Fruit fly (Drosophila melanogaster): ENCODE results near the gene Alr.

Alr gene

DNA sequence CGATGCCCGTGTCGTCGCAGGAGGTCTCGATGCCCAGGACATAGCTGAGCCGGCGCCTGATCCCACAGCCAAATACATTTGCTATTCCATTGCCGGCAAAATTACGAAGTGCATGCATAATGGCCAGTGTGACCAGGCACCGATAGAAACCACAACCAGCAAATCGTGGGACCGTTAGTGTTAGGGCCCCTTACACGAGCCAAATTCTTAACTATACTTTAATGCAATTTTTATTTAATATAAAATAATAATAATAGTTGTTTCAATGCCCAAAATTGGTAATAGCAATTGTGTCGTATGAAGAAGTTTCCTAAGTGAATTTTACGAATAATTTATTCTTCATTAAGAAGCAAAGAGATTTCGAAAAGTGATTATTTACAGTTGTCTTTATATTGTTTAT lies 46.5 kb upstream of the Alr start, which contains the start of gene Tcs4 (continued):
- TF ChIP-seq CG15479 (GFP tag; optimal IDR thresholded peaks at IDR 0.05) (no peak), HLH54F (GFP tag; optimal IDR thresholded peaks at IDR 0.05) (no peak), twi (tag; optimal IDR thresholded peaks at IDR 0.05) (no peak), Hand (GFP tag; optimal IDR thresholded peaks at IDR 0.05) (no peak), PHDP (tag; optimal IDR thresholded peaks at IDR 0.05) (peak; percentile 44), Trl (optimal IDR thresholded peaks at IDR 0.05) (no peak), Trl (GFP tag; optimal IDR thresholded peaks at IDR 0.05) (no peak), Atf3 (GFP tag; optimal IDR thresholded peaks at IDR 0.05) (no peak), zen (tag; optimal IDR thresholded peaks at IDR 0.05) (peak; percentile 22), B-H2 (GFP tag; optimal IDR thresholded peaks at IDR 0.05) (no peak), CG13424 (tag; optimal IDR thresholded peaks at IDR 0.05) (peak; percentile 58), CG17612 (GFP tag; IDR thresholded peaks at IDR 0.05) (no peak), CG18619 (GFP tag; optimal IDR thresholded peaks at IDR 0.05) (no peak), slp2 (GFP tag; optimal IDR thresholded peaks at IDR 0.05) (no peak), chif (GFP tag; optimal IDR thresholded peaks at IDR 0.05) (no peak), fu2 (GFP tag; optimal IDR thresholded peaks at IDR 0.05) (no peak), CG12391 (tag; optimal IDR thresholded peaks at IDR 0.05) (peak; percentile 63), CG15696 (tag; optimal IDR thresholded peaks at IDR 0.05) (peak; percentile 30), ara (GFP tag; IDR thresholded peaks at IDR 0.05) (no peak), CG4328 (GFP tag; optimal IDR thresholded peaks at IDR 0.05) (no peak), danr (GFP tag; IDR thresholded peaks at IDR 0.05) (no peak), CG12155 (GFP tag; optimal IDR thresholded peaks at IDR 0.05) (no peak), stc (GFP tag; IDR thresholded peaks at IDR 0.05) (no peak), CkIIα-i1 (GFP tag; IDR thresholded peaks at IDR 0.05) (no peak), CG14441 (GFP tag; IDR thresholded peaks at IDR 0.05) (no peak), chn (GFP tag; optimal IDR thresholded peaks at IDR 0.05) (no peak), CG10321 (GFP tag; IDR thresholded peaks at IDR 0.05) (no peak), CG30403 (GFP tag; optimal IDR thresholded peaks at IDR 0.05) (peak; percentile 44), Vsx1 (GFP tag; optimal IDR thresholded peaks at IDR 0.05) (no peak), CG17361 (GFP tag; IDR thresholded peaks at IDR 0.05) (0 out of 3 replicates have a peak, but pooled peaks have one; percentile 33), CG11085 (GFP tag; IDR thresholded peaks at IDR 0.05) (no peak), mld (GFP tag; IDR thresholded peaks at IDR 0.05; ENCODE audit: partially characterized antibody) (no peak), CG10366 (GFP tag; IDR thresholded peaks at IDR 0.05) (no peak), CG8089 (GFP tag; optimal IDR thresholded peaks at IDR 0.05) (no peak), Adf1 (GFP tag; IDR thresholded peaks at IDR 0.05) (no peak), HmgD (GFP tag; optimal IDR thresholded peaks at IDR 0.05) (no peak), CG10979 (tag; optimal IDR thresholded peaks at IDR 0.05) (peak; percentile 31), amos (GFP tag; IDR thresholded peaks at IDR 0.05; ENCODE audit: partially characterized antibody) (peak; percentile 46; the same call in 1 of the 2 replicates), CG14050 (GFP tag; IDR thresholded peaks at IDR 0.05) (no peak), CG11723 (GFP tag; optimal IDR thresholded peaks at IDR 0.05) (no peak), CG17186 (GFP tag; optimal IDR thresholded peaks at IDR 0.05) (no peak), nmo (GFP tag; optimal IDR thresholded peaks at IDR 0.05) (peak; percentile 48), z (GFP tag; IDR thresholded peaks at IDR 0.05) (no peak), dati (GFP tag; IDR thresholded peaks at IDR 0.05) (no peak), grn (GFP tag; optimal IDR thresholded peaks at IDR 0.05) (no peak), hkb (optimal IDR thresholded peaks at IDR 0.05) (no peak), hkb (GFP tag; IDR thresholded peaks at IDR 0.05) (no peak), aop (GFP tag; IDR thresholded peaks at IDR 0.05) (no peak), Bdp1 (GFP tag; optimal IDR thresholded peaks at IDR 0.05) (no peak), CG32532 (GFP tag; IDR thresholded peaks at IDR 0.05) (no peak), CG7556 (GFP tag; optimal IDR thresholded peaks at IDR 0.05) (peak; percentile 5), CG42726 (GFP tag; IDR thresholded peaks at IDR 0.05; ENCODE audit: partially characterized antibody) (no peak), CG4282 (GFP tag; optimal IDR thresholded peaks at IDR 0.05) (no peak)
